Worm (Caenorhabditis elegans) whole organism, L1 larva: ENCODE measurements around the gene C07E3.10.

Source experiments
- C04F5.9 ChIP-seq: sonication (generic microtip); optimal IDR thresholded peaks from 2 replicates; lab custom pipeline; 2016; ENCODE audit warnings: missing genetic modification characterization, missing compliant biosample characterization
- C16A3.4 ChIP-seq: fragments of 150-350 bp; optimal IDR thresholded peaks from 2 replicates; lab custom pipeline; 2014; ENCODE audit warnings: missing biosample characterization, missing genetic modification characterization
- Y116A8C.19 ChIP-seq: sonication (generic microtip); optimal IDR thresholded peaks from 2 replicates; lab custom pipeline; 2016; ENCODE audit warnings: missing compliant biosample characterization, missing genetic modification characterization, borderline replicate concordance
- aha-1 ChIP-seq: fragments of 150-350 bp; optimal IDR thresholded peaks from 2 replicates; lab custom pipeline; 2014; ENCODE audit warnings: missing biosample characterization, missing genetic modification characterization
- alr-1 ChIP-seq: fragments of 200-800 bp; sonication (Bioruptor generic); optimal IDR thresholded peaks from 2 replicates; lab custom pipeline; 2018; ENCODE audit warnings: borderline replicate concordance, mild to moderate bottlenecking, missing genetic modification characterization, missing compliant biosample characterization
- aly-2 ChIP-seq: fragments of 150-350 bp; optimal IDR thresholded peaks from 2 replicates; lab custom pipeline; 2014; ENCODE audit warnings: missing biosample characterization, missing genetic modification characterization
- ceh-63 ChIP-seq: fragments of 200-800 bp; sonication (Bioruptor generic); optimal IDR thresholded peaks from 2 replicates; lab custom pipeline; 2018; ENCODE audit warnings: mild to moderate bottlenecking, missing genetic modification characterization, missing compliant biosample characterization
- ceh-8 ChIP-seq: fragments of 200-800 bp; sonication (Bioruptor generic); optimal IDR thresholded peaks from 2 replicates; lab custom pipeline; 2018; ENCODE audit warnings: mild to moderate bottlenecking, missing genetic modification characterization, moderate library complexity, missing compliant biosample characterization
- ces-1 ChIP-seq: fragments of 150-350 bp; optimal IDR thresholded peaks from 2 replicates; lab custom pipeline; 2014; ENCODE audit warnings: missing biosample characterization, missing genetic modification reagents, missing genetic modification characterization
- dpl-1 ChIP-seq, 3 experiments: fragments of 150-350 bp in 2 of 3; sonication (generic microtip) in 1 of 3; optimal IDR thresholded peaks; 2 replicates each; lab custom pipeline; 2014 to 2017; ENCODE audit warnings: missing biosample characterization in 3 of 3, missing genetic modification characterization in 3 of 3, missing genetic modification reagents in 3 of 3
- dsc-1 ChIP-seq: sonication (generic microtip); optimal IDR thresholded peaks from 2 replicates; lab custom pipeline; 2016; ENCODE audit warnings: mild to moderate bottlenecking, missing genetic modification characterization, missing compliant biosample characterization
- efl-1 ChIP-seq, 4 experiments: fragments of 150-350 bp; optimal IDR thresholded peaks in 3 of 4; peaks in 1 of 4; 1 replicate in 1 of 4; 2 replicates in 3 of 4; lab custom pipeline; 2014; ENCODE audit warnings: missing biosample characterization in 2 of 4, missing genetic modification characterization in 2 of 4, missing genetic modification reagents in 2 of 4
- egl-13 ChIP-seq: sonication (generic microtip); optimal IDR thresholded peaks from 2 replicates; lab custom pipeline; 2016; ENCODE audit warnings: missing genotype, missing genetic modification reagents, missing genetic modification characterization, missing compliant biosample characterization
- elt-3 ChIP-seq, 6 experiments: fragments of 150-350 bp in 1 of 6; sonication (generic microtip); optimal IDR thresholded peaks; 2 replicates each; lab custom pipeline; 2017 to 2018; ENCODE audit warnings: missing biosample characterization in 6 of 6, missing genetic modification characterization in 6 of 6, inconsistent platforms in 1 of 6
- ets-5 ChIP-seq: fragments of 200-800 bp; sonication (Bioruptor generic); IDR thresholded peaks from 2 replicates; pipeline ENCODE4 v1.3.6; 2022; ENCODE audit warnings: missing genetic modification characterization, missing compliant biosample characterization
- fkh-4 ChIP-seq: sonication (generic microtip); optimal IDR thresholded peaks from 2 replicates; lab custom pipeline; 2016; ENCODE audit warnings: missing compliant biosample characterization, missing genetic modification characterization, borderline replicate concordance
- fkh-8 ChIP-seq: sonication (generic microtip); optimal IDR thresholded peaks from 2 replicates; lab custom pipeline; 2016; ENCODE audit warnings: mild to moderate bottlenecking, missing genetic modification characterization, missing compliant biosample characterization
- hlh-17 ChIP-seq: fragments of 200-800 bp; sonication (Bioruptor generic); optimal IDR thresholded peaks from 2 replicates; lab custom pipeline; 2018; ENCODE audit warnings: missing genetic modification characterization, mild to moderate bottlenecking, missing compliant biosample characterization, moderate library complexity, borderline replicate concordance
- hlh-4 ChIP-seq: sonication (generic microtip); optimal IDR thresholded peaks from 2 replicates; lab custom pipeline; 2016; ENCODE audit warnings: mild to moderate bottlenecking, missing genetic modification characterization, missing compliant biosample characterization
- irx-1 ChIP-seq: sonication (generic microtip); optimal IDR thresholded peaks from 2 replicates; lab custom pipeline; 2016; ENCODE audit warnings: missing genetic modification characterization, missing compliant biosample characterization
- isw-1 ChIP-seq: fragments of 200-800 bp; sonication (Bioruptor generic); IDR thresholded peaks from 2 replicates; pipeline ENCODE4 v1.3.6; 2022; ENCODE audit warnings: missing genetic modification characterization, missing compliant biosample characterization
- jun-1 ChIP-seq: fragments of 150-350 bp; optimal IDR thresholded peaks from 2 replicates; lab custom pipeline; 2014; ENCODE audit warnings: missing biosample characterization, missing genetic modification reagents, missing genetic modification characterization
- lin-13 ChIP-seq: fragments of 150-350 bp; optimal IDR thresholded peaks from 2 replicates; lab custom pipeline; 2014; ENCODE audit warnings: missing biosample characterization, missing genetic modification reagents, missing genetic modification characterization
- lin-14 ChIP-seq: fragments of 200-800 bp; sonication (Bioruptor generic); optimal IDR thresholded peaks from 2 replicates; lab custom pipeline; 2018; ENCODE audit warnings: mild to moderate bottlenecking, missing genetic modification characterization, moderate library complexity, missing compliant biosample characterization
- lin-15B ChIP-seq: fragments of 150-350 bp; sonication (generic microtip); optimal IDR thresholded peaks from 3 replicates; lab custom pipeline; 2014; ENCODE audit warnings: missing biosample characterization, missing genetic modification characterization
- lin-35 ChIP-seq, 2 experiments: fragments of 150-350 bp; optimal IDR thresholded peaks; 2 replicates each; lab custom pipeline; 2014; ENCODE audit warnings: missing biosample characterization in 2 of 2, missing genetic modification characterization in 2 of 2, missing genetic modification reagents in 2 of 2
- lsy-2 ChIP-seq, 2 experiments: fragments of 150-350 bp; optimal IDR thresholded peaks; 2 replicates each; lab custom pipeline; 2014; ENCODE audit warnings: missing biosample characterization in 2 of 2, missing genetic modification characterization in 2 of 2
- mab-9 ChIP-seq: fragments of 200-800 bp; sonication (Bioruptor generic); IDR thresholded peaks from 2 replicates; pipeline ENCODE4 v1.3.6; 2022; ENCODE audit warnings: missing genetic modification reagents, missing genetic modification characterization, missing compliant biosample characterization
- mep-1 ChIP-seq: fragments of 150-350 bp; optimal IDR thresholded peaks from 2 replicates; lab custom pipeline; 2014; ENCODE audit warnings: missing biosample characterization, missing genetic modification characterization
- nhr-19 ChIP-seq: fragments of 200-800 bp; sonication (Bioruptor generic); conservative IDR thresholded peaks from 2 replicates; pipeline ENCODE4 v1.3.6; 2022; ENCODE audit warnings: missing genetic modification characterization, missing compliant biosample characterization
- nhr-20 ChIP-seq: sonication (generic microtip); optimal IDR thresholded peaks from 2 replicates; lab custom pipeline; 2016; ENCODE audit warnings: mild to moderate bottlenecking, missing genetic modification characterization, missing compliant biosample characterization
- nhr-237 ChIP-seq: fragments of 150-350 bp; optimal IDR thresholded peaks from 2 replicates; lab custom pipeline; 2014; ENCODE audit warnings: missing biosample characterization, missing genetic modification characterization
- nhr-28 ChIP-seq: fragments of 150-350 bp; optimal IDR thresholded peaks from 2 replicates; lab custom pipeline; 2014; ENCODE audit warnings: missing biosample characterization, missing genetic modification characterization
- nhr-47 ChIP-seq: sonication (generic microtip); optimal IDR thresholded peaks from 2 replicates; lab custom pipeline; 2016; ENCODE audit warnings: mild to moderate bottlenecking, missing genetic modification characterization, moderate library complexity, missing compliant biosample characterization
- nhr-71 ChIP-seq: sonication (generic microtip); optimal IDR thresholded peaks from 2 replicates; lab custom pipeline; 2016; ENCODE audit warnings: mild to moderate bottlenecking, missing genetic modification characterization, moderate library complexity, missing compliant biosample characterization
- nhr-76 ChIP-seq: sonication (generic microtip); optimal IDR thresholded peaks from 2 replicates; lab custom pipeline; 2017; ENCODE audit warnings: missing biosample characterization, missing genetic modification characterization
- nhr-77 ChIP-seq: fragments of 150-350 bp; optimal IDR thresholded peaks from 2 replicates; lab custom pipeline; 2014; ENCODE audit warnings: missing biosample characterization, missing genetic modification characterization
- nhr-84 ChIP-seq: sonication (generic microtip); optimal IDR thresholded peaks from 2 replicates; lab custom pipeline; 2017; ENCODE audit warnings: missing biosample characterization, missing genetic modification characterization
- nhr-85 ChIP-seq: sonication (generic microtip); peaks from one replicate; lab custom pipeline; 2016; ENCODE audit warnings: missing genetic modification characterization, inconsistent platforms, missing compliant biosample characterization
- nhr-90 ChIP-seq: sonication (generic microtip); optimal IDR thresholded peaks from 2 replicates; lab custom pipeline; 2016; ENCODE audit warnings: mild to moderate bottlenecking, missing genetic modification characterization, missing compliant biosample characterization; ENCODE audit not compliant: poor library complexity
- rnt-1 ChIP-seq: sonication (generic microtip); optimal IDR thresholded peaks from 2 replicates; lab custom pipeline; 2016; ENCODE audit warnings: mild to moderate bottlenecking, missing genetic modification characterization, moderate library complexity, missing compliant biosample characterization
- snpc-4 ChIP-seq: fragments of 150-350 bp; optimal IDR thresholded peaks from 2 replicates; lab custom pipeline; 2014; ENCODE audit warnings: missing biosample characterization, missing genetic modification characterization
- snu-23 ChIP-seq: sonication (generic microtip); optimal IDR thresholded peaks from 2 replicates; lab custom pipeline; 2016; ENCODE audit warnings: missing genetic modification characterization, missing compliant biosample characterization
- tbx-2 ChIP-seq: sonication (generic microtip); optimal IDR thresholded peaks from 2 replicates; lab custom pipeline; 2016; ENCODE audit warnings: missing genetic modification characterization, missing compliant biosample characterization
- tlp-1 ChIP-seq: fragments of 150-350 bp; optimal IDR thresholded peaks from 2 replicates; lab custom pipeline; 2014; ENCODE audit warnings: missing biosample characterization, missing genetic modification characterization
- unc-130 ChIP-seq: fragments of 150-350 bp; optimal IDR thresholded peaks from 2 replicates; lab custom pipeline; 2017; ENCODE audit warnings: missing biosample characterization, missing genetic modification characterization, inconsistent platforms
- unc-98 ChIP-seq: fragments of 200-800 bp; sonication (Bioruptor generic); IDR thresholded peaks from 2 replicates; pipeline ENCODE4 v1.3.6; 2022; ENCODE audit warnings: missing genetic modification characterization, missing compliant biosample characterization
- xbp-1 ChIP-seq: sonication (generic microtip); optimal IDR thresholded peaks from 2 replicates; lab custom pipeline; 2016; ENCODE audit warnings: missing genetic modification characterization, missing compliant biosample characterization
- zip-4 ChIP-seq: fragments of 200-800 bp; sonication (Bioruptor generic); optimal IDR thresholded peaks from 2 replicates; lab custom pipeline; 2018; ENCODE audit warnings: mild to moderate bottlenecking, missing genetic modification characterization, moderate library complexity, missing compliant biosample characterization

Gene C07E3.10

DNA sequence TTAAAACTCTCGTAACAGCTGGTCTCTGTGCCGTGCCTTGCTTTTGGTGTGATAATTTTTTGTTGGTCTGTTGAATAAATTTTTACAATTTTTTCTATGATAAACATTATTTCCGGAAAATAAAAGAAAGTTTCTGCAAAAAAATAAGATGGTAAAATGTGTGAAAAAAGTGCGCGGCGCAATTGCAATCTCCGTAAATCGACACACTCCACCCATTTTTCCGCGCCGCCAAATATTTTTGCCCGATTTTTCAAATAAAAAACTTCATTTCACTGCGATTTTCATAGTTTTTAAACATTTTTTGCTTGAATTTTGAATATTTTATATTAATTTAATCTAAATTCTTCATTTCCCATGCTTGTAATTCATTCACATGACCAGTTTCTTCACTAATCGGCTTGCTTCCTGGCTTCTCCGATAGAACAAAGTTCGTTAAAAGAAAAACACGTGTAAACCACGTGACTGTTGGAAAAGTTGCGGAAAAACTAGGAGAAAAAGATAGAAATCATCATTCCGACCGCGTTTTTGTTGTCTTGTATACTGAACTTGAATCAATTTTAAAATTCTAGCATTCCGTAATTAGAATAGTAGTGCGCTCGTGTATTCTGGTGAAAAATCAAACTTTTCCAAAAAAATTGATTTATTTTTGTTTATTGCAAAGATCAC, 42.0 kb downstream of the C07E3.10 start (continued):
- TF ChIP-seq irx-1 (tag; lab: Kevin White, UChicago) (peak; percentile 49), xbp-1 (tag; lab: Kevin White, UChicago) (peak; percentile 73), tbx-2 (peak; percentile 69), nhr-47 (tag; lab: Kevin White, UChicago) (peak; percentile 80), nhr-28 (no peak), nhr-77 (tag; lab: Kevin White, UChicago) (peak; percentile 37), nhr-85 (peak; percentile 93)

DNA sequence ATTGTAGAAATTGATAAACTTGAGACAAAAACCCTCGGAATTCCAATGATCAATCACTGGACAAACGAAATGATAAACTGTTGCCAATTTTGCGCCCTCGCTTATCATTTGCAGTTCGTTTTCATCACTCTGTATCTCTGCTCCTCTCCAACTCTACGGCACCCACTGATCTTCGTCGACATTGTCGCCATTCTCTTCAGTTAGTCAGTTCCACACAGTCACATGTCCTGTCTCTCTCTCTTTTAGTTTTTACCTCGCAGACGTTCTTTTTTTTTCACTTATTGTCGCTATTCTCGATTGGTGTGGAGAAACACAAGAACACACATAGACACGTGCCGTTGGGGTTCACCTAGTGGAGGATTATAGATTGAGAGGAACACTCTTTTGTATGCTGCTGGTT, 42.9 kb downstream of the C07E3.10 start:
- peak; percentile 74 for TF ChIP-seq nhr-20 (tag; lab: Kevin White, UChicago)
- TF ChIP-seq dsc-1 (tag; lab: Kevin White, UChicago), result no peak
- TF ChIP-seq nhr-84 (tag; lab: Kevin White, UChicago), result no peak
- TF ChIP-seq isw-1 (GFP tag; lab: Robert Waterston, UW), result no peak
- peak; percentile 35 for TF ChIP-seq rnt-1 (tag; lab: Kevin White, UChicago)
- TF ChIP-seq lsy-2 (tag; optimal IDR thresholded peaks at IDR 0.05; lab: Kevin White, UChicago), result peak; percentile 34 to 41
- TF ChIP-seq unc-98, result no peak
- TF ChIP-seq ceh-63, result no peak
- no peak for TF ChIP-seq egl-13 (tag; lab: Kevin White, UChicago)
- peak; percentile 87 for TF ChIP-seq lin-14 (GFP tag; lab: Kevin White, UChicago)
- no peak for TF ChIP-seq ceh-8 (GFP tag; lab: Kevin White, UChicago)
- no peak for TF ChIP-seq C04F5.9 (tag; lab: Kevin White, UChicago)
- TF ChIP-seq lin-13 (GFP tag; lab: Kevin White, UChicago), result no peak
- TF ChIP-seq tlp-1 (tag; lab: Kevin White, UChicago), result no peak
- TF ChIP-seq fkh-8 (tag; lab: Kevin White, UChicago), result no peak
- TF ChIP-seq aly-2 (tag; lab: Kevin White, UChicago), result no peak
- peak; percentile 64 for TF ChIP-seq mep-1 (tag; lab: Kevin White, UChicago)
- peak; percentile 17 for TF ChIP-seq tbx-2
- peak; percentile 64 for TF ChIP-seq snu-23 (GFP tag; lab: Kevin White, UChicago)
- TF ChIP-seq xbp-1 (tag; lab: Kevin White, UChicago), result peak; percentile 28
- TF ChIP-seq hlh-4 (tag; lab: Kevin White, UChicago), result no peak
- TF ChIP-seq elt-3 (tag; optimal IDR thresholded peaks at IDR 0.05; lab: Kevin White, UChicago), result peak; percentile 3 to 84 (median 58)
- TF ChIP-seq efl-1 (optimal IDR thresholded peaks at IDR 0.05; lab: Kevin White, UChicago), result peak in 1 of 2 experiments; percentile 4
- peak in 1 of 2 experiments; percentile 94 for TF ChIP-seq efl-1 (GFP tag; optimal IDR thresholded peaks at IDR 0.05 in 1 of 2; lab: Kevin White, UChicago)
- peak; percentile 56 for TF ChIP-seq nhr-90 (tag; lab: Kevin White, UChicago)
- TF ChIP-seq C16A3.4 (tag; lab: Kevin White, UChicago), result no peak
- peak; percentile 26 for TF ChIP-seq unc-130 (tag; lab: Kevin White, UChicago)
- TF ChIP-seq dpl-1 (GFP tag; optimal IDR thresholded peaks at IDR 0.05; lab: Kevin White, UChicago), result peak in 2 of 3 experiments; percentile 11 to 29
- TF ChIP-seq nhr-71, result peak; percentile 77
- no peak for TF ChIP-seq lin-15B (tag; lab: Kevin White, UChicago)
- peak; percentile 3 for TF ChIP-seq jun-1 (tag; lab: Kevin White, UChicago)
- TF ChIP-seq Y116A8C.19 (tag; lab: Kevin White, UChicago), result no peak
- no peak for TF ChIP-seq nhr-237 (tag; lab: Kevin White, UChicago)
- peak; percentile 61 for TF ChIP-seq nhr-19 (GFP tag; lab: Robert Waterston, UW)
- TF ChIP-seq fkh-4 (tag; lab: Kevin White, UChicago), result no peak
- TF ChIP-seq aha-1 (tag; lab: Kevin White, UChicago), result no peak
- no peak for TF ChIP-seq ets-5 (GFP tag; lab: Robert Waterston, UW)
- TF ChIP-seq hlh-17 (GFP tag; lab: Kevin White, UChicago), result no peak
- peak; percentile 2 for TF ChIP-seq snpc-4 (tag; lab: Kevin White, UChicago)
- TF ChIP-seq nhr-76, result no peak
- no peak for TF ChIP-seq zip-4 (GFP tag; lab: Kevin White, UChicago)
- peak; percentile 19 for TF ChIP-seq nhr-47 (tag; lab: Kevin White, UChicago)
- no peak for TF ChIP-seq ces-1
- TF ChIP-seq alr-1, result no peak
- peak in 1 of 2 experiments; percentile 80 for TF ChIP-seq lin-35 (GFP tag; optimal IDR thresholded peaks at IDR 0.05; lab: Kevin White, UChicago)
- no peak for TF ChIP-seq mab-9
- peak; percentile 86 for TF ChIP-seq nhr-85
